Worm (Caenorhabditis elegans): Measurements from ENCODE around the gene asd-1.

DNA sequence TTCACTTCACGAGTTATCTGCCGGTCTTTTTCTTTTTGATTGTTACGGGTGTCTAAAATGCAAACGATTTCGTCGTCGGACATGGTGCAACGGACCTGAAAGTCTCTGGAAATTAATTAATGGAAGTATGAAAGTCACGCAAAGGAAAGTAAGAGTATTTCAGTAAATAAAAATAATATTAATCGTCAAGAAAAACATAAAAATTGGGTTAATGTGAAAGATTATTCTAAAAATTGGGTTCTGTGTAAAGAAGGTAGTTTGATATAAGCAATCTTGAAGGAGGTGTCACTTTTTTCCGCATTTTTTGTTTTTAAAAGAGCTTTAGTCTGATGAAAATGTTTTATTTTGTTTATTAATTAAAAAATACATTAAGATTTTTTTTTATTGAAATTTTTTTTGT is 39.8 kb upstream of the asd-1 start, which contains the start of gene C16C10.9:
- TF ChIP-seq lin-39 (tag; optimal IDR thresholded peaks at IDR 0.05) (no peak), unc-62 (GFP tag; optimal IDR thresholded peaks at IDR 0.05 in 1 of 2) (no peak), unc-62 (tag; optimal IDR thresholded peaks at IDR 0.05) (no peak), mdl-1 (tag; optimal IDR thresholded peaks at IDR 0.05) (no peak), lin-13 (GFP tag; optimal IDR thresholded peaks at IDR 0.05) (no peak), ctbp-1 (GFP tag; IDR thresholded peaks at IDR 0.05) (no peak)
